Worm (Caenorhabditis elegans) whole organism, L3 larva: Measurements from ENCODE around the gene cpsf-2.
A peak's percentile ranks its signal among the peaks of the same experiment; 100 is the strongest.

Experiments
- aly-2 ChIP-seq: fragments of 150-350 bp; optimal IDR thresholded peaks from 2 replicates; lab custom pipeline; 2014; ENCODE audit warnings: missing biosample characterization, missing genetic modification characterization
- egl-5 ChIP-seq: fragments of 150-350 bp; optimal IDR thresholded peaks from 2 replicates; lab custom pipeline; 2017; ENCODE audit warnings: missing biosample characterization, missing genetic modification reagents, missing genetic modification characterization, inconsistent platforms
- mdl-1 ChIP-seq: fragments of 150-350 bp; optimal IDR thresholded peaks from 2 replicates; lab custom pipeline; 2014; ENCODE audit warnings: missing biosample characterization, missing genetic modification characterization
- nhr-67 ChIP-seq: fragments of 150-350 bp; optimal IDR thresholded peaks from 2 replicates; lab custom pipeline; 2014; ENCODE audit warnings: missing biosample characterization, missing genetic modification characterization
- nhr-76 ChIP-seq: fragments of 150-350 bp; sonication (generic microtip); optimal IDR thresholded peaks from 5 replicates; lab custom pipeline; 2014; ENCODE audit warnings: missing biosample characterization, missing genetic modification characterization
- pha-4 ChIP-seq: fragments of 150-350 bp; optimal IDR thresholded peaks from 2 replicates; lab custom pipeline; 2014; ENCODE audit warnings: missing biosample characterization, missing genetic modification reagents, missing genetic modification characterization
- tbx-2 ChIP-seq: sonication (generic microtip); optimal IDR thresholded peaks from 2 replicates; lab custom pipeline; 2016; ENCODE audit warnings: mild to moderate bottlenecking, missing genetic modification characterization, missing compliant biosample characterization

DNA sequence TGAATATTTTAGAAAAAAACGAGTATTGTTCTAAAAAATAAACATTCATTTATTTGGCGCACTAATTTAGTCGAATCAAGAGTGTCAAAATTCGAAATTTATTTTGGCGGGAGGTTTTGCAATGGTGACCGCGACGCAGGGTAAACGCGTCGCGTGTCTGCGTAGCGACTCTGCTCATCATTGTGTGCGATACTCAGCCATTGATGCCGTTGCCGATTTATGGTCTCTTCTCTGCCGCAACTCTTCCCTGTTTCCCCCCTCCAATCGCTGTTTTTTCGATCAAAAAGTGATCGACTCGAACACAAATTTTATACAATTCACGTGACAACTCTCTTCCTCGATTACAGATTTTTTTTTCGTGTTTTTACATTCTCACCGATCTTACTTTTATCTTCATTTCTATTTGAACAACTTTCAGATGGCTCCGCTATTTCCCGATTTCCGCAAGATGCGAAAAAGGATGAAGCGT is 17.6 kb downstream of the cpsf-2 start, which contains the start of gene F09G2.2:
- TF ChIP-seq egl-5 (tag; lab: Kevin White, UChicago) (peak; percentile 87), tbx-2 (peak; percentile 45), nhr-67 (tag; lab: Kevin White, UChicago) (no peak), nhr-76 (tag; lab: Kevin White, UChicago) (no peak), pha-4 (peak; percentile 89), aly-2 (tag; lab: Kevin White, UChicago) (no peak), mdl-1 (tag; lab: Kevin White, UChicago) (no peak)
